Worm (Caenorhabditis elegans) whole organism, mixed stage, embryonic: Measurements from ENCODE around the gene gpdh-2.

Source experiments
- cnd-1 ChIP-seq: fragments of 200-800 bp; sonication (Bioruptor generic); optimal IDR thresholded peaks from 2 replicates; lab custom pipeline; 2018; ENCODE audit warnings: mild to moderate bottlenecking, missing genetic modification characterization, missing compliant biosample characterization
- lin-32 ChIP-seq: fragments of 200-800 bp; sonication (Bioruptor generic); optimal IDR thresholded peaks from 2 replicates; lab custom pipeline; 2018; ENCODE audit warnings: mild to moderate bottlenecking, missing genetic modification characterization, missing compliant biosample characterization
- nhr-237 ChIP-seq: fragments of 150-350 bp; optimal IDR thresholded peaks from 2 replicates; lab custom pipeline; 2014; ENCODE audit warnings: missing biosample characterization, missing genetic modification characterization
- pha-4 ChIP-seq: fragments of 150-350 bp; optimal IDR thresholded peaks from 2 replicates; lab custom pipeline; 2018; ENCODE audit warnings: missing biosample characterization, missing genetic modification reagents, missing genetic modification characterization
- sem-2 ChIP-seq: fragments of 200-800 bp; sonication (Bioruptor generic); optimal IDR thresholded peaks from 2 replicates; lab custom pipeline; 2018; ENCODE audit warnings: mild to moderate bottlenecking, missing genetic modification characterization, missing compliant biosample characterization
- ztf-11 ChIP-seq: fragments of 150-350 bp; optimal IDR thresholded peaks from 2 replicates; lab custom pipeline; 2014; ENCODE audit warnings: missing biosample characterization, missing genetic modification characterization

DNA sequence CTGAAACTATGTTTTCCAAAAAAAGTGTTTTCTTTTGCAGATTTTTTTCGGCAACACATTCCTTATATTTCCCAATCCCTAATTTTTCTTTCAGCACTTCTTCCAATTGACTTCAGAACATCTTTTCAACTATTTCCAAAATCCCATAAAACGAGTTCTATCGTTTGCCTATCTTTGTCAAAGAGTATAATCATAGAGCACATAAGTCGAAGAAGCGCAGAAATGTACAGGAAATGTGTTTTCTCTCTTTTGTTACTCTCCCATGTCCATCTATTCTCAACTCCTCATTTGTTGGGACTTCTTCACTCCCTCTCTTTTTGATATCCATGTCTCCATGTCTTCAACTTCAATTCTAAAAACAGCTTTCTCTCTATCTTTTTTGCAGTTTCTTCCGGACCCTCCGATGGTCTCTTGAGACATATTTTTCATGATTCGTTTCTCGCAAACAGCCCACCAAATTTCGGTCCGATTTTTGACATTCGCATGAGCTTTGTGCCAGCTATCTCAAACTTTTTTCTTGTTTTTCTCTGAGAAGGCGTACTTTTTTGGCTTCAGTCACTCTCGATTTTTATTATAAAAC lies 1.3 kb upstream of the gpdh-2 start, which contains the start of gene twk-48:
- TF ChIP-seq sem-2 (GFP tag; lab: Kevin White, UChicago) (no peak), nhr-237 (no peak), cnd-1 (tag; lab: Kevin White, UChicago) (no peak), pha-4 (tag; lab: Kevin White, UChicago) (no peak), lin-32 (no peak), ztf-11 (tag; lab: Kevin White, UChicago) (no peak)
